Fruit fly (Drosophila melanogaster) whole organism, embryonic: Measurements from ENCODE around the gene Hel25E.

Experiments
- CG10431 ChIP-seq: fragments of 200-800 bp; sonication (Bioruptor generic); optimal IDR thresholded peaks from 3 replicates; lab custom pipeline; 2018; ENCODE audit warnings: missing biosample characterization, mild to moderate bottlenecking, missing genetic modification characterization
- CG11696 ChIP-seq: fragments of 200-800 bp; sonication (Bioruptor generic); IDR thresholded peaks from 2 replicates; pipeline ENCODE4 v1.3.6; 2022; ENCODE audit warnings: missing biosample characterization, missing genetic modification characterization
- CG12219 ChIP-seq: fragments of 200-800 bp; sonication (Bioruptor generic); optimal IDR thresholded peaks from 3 replicates; lab custom pipeline; 2018; ENCODE audit warnings: missing biosample characterization, mild to moderate bottlenecking, missing genetic modification characterization
- CG15073 ChIP-seq: fragments of 200-800 bp; sonication (Bioruptor generic); optimal IDR thresholded peaks from 2 replicates; lab custom pipeline; 2016; ENCODE audit warnings: missing biosample characterization, missing genetic modification characterization
- CG1603 ChIP-seq: fragments of 200-800 bp; sonication (Bioruptor generic); optimal IDR thresholded peaks from 2 replicates; lab custom pipeline; 2019; ENCODE audit warnings: missing biosample characterization, mild to moderate bottlenecking, missing genetic modification characterization, moderate library complexity
- CG1647 ChIP-seq: fragments of 200-800 bp; sonication (Bioruptor generic); optimal IDR thresholded peaks from 3 replicates; lab custom pipeline; 2016; ENCODE audit warnings: missing biosample characterization, missing genetic modification characterization
- CG17359 ChIP-seq: fragments of 200-800 bp; sonication (Bioruptor generic); optimal IDR thresholded peaks from 3 replicates; lab custom pipeline; 2018; ENCODE audit warnings: missing biosample characterization, mild to moderate bottlenecking, missing genetic modification characterization, moderate library complexity
- CG2202 ChIP-seq: fragments of 200-800 bp; sonication (Bioruptor generic); optimal IDR thresholded peaks from 2 replicates; lab custom pipeline; 2018; ENCODE audit warnings: missing biosample characterization, mild to moderate bottlenecking, missing genetic modification characterization
- CG2712 ChIP-seq: fragments of 200-800 bp; optimal IDR thresholded peaks from 3 replicates; lab custom pipeline; 2019; ENCODE audit warnings: missing biosample characterization, mild to moderate bottlenecking, missing genetic modification characterization, moderate library complexity
- CG2889 ChIP-seq: fragments of 200-800 bp; sonication (Bioruptor generic); IDR thresholded peaks from 3 replicates; pipeline ENCODE4 v1.3.6; 2022; ENCODE audit warnings: missing biosample characterization, missing genetic modification characterization
- CG34422 ChIP-seq: fragments of 200-800 bp; sonication (Bioruptor generic); IDR thresholded peaks from 3 replicates; pipeline ENCODE4 v1.3.6; 2022; ENCODE audit warnings: missing biosample characterization, missing genetic modification characterization
- CG4820 ChIP-seq: fragments of 200-800 bp; sonication (Bioruptor generic); optimal IDR thresholded peaks from 3 replicates; lab custom pipeline; 2016; ENCODE audit warnings: missing biosample characterization, missing genetic modification characterization
- CG5953 ChIP-seq: fragments of 200-800 bp; sonication (Bioruptor generic); IDR thresholded peaks from 2 replicates; pipeline ENCODE4 v1.3.6; 2022; ENCODE audit warnings: missing biosample characterization, missing genetic modification characterization
- CG6813 ChIP-seq: fragments of 200-800 bp; sonication (Bioruptor generic); optimal IDR thresholded peaks from 2 replicates; lab custom pipeline; 2017; ENCODE audit warnings: missing biosample characterization, missing genetic modification characterization, mild to moderate bottlenecking, moderate library complexity, missing genetic modification reagents
- CG6854 ChIP-seq: fragments of 200-800 bp; sonication (Bioruptor generic); optimal IDR thresholded peaks from 3 replicates; lab custom pipeline; 2017; ENCODE audit warnings: missing biosample characterization, mild to moderate bottlenecking, missing genetic modification characterization
- CG8281 ChIP-seq: fragments of 200-800 bp; sonication (Bioruptor generic); optimal IDR thresholded peaks from 2 replicates; lab custom pipeline; 2018; ENCODE audit warnings: missing biosample characterization, mild to moderate bottlenecking, missing genetic modification characterization, moderate library complexity
- CG8765 ChIP-seq: fragments of 200-800 bp; sonication (Bioruptor generic); IDR thresholded peaks from 2 replicates; pipeline ENCODE4 v1.3.6; 2022; ENCODE audit warnings: missing biosample characterization, missing genetic modification characterization
- CG9727 ChIP-seq: fragments of 200-800 bp; sonication (Bioruptor generic); optimal IDR thresholded peaks from 3 replicates; lab custom pipeline; 2017; ENCODE audit warnings: missing biosample characterization, mild to moderate bottlenecking, missing genetic modification characterization
- CG9797 ChIP-seq: fragments of 200-800 bp; sonication (Bioruptor generic); optimal IDR thresholded peaks from 3 replicates; lab custom pipeline; 2018; ENCODE audit warnings: missing biosample characterization, mild to moderate bottlenecking, missing genetic modification characterization
- CG9817 ChIP-seq: fragments of 200-800 bp; sonication (Bioruptor generic); optimal IDR thresholded peaks from 2 replicates; lab custom pipeline; 2018; ENCODE audit warnings: missing biosample characterization, mild to moderate bottlenecking, missing genetic modification characterization, moderate library complexity
- Dll ChIP-seq: fragments of 200-800 bp; sonication (Bioruptor generic); IDR thresholded peaks from 4 replicates; pipeline ENCODE4 v1.3.6; 2022; ENCODE audit warnings: missing biosample characterization, missing genetic modification characterization; ENCODE audit not compliant: partially characterized antibody
- Fer2 ChIP-seq: fragments of 200-800 bp; sonication (Bioruptor generic); optimal IDR thresholded peaks from 2 replicates; lab custom pipeline; 2018; ENCODE audit warnings: missing biosample characterization, mild to moderate bottlenecking, missing genetic modification characterization, moderate library complexity
- HLH3B ChIP-seq: fragments of 200-800 bp; sonication (Bioruptor generic); IDR thresholded peaks from 2 replicates; pipeline ENCODE4 v1.3.6; 2022; ENCODE audit warnings: missing biosample characterization, missing genetic modification characterization
- Hsf ChIP-seq: fragments of 200-800 bp; sonication (Bioruptor generic); optimal IDR thresholded peaks from 3 replicates; lab custom pipeline; 2016; ENCODE audit warnings: missing biosample characterization, missing genetic modification characterization
- Kr ChIP-seq: fragments of 200-800 bp; sonication (Bioruptor generic); optimal IDR thresholded peaks from 2 replicates; lab custom pipeline; 2017; ENCODE audit warnings: missing biosample characterization, mild to moderate bottlenecking, missing genetic modification characterization
- Nf-YC ChIP-seq: fragments of 200-800 bp; optimal IDR thresholded peaks from 3 replicates; lab custom pipeline; 2019; ENCODE audit warnings: missing biosample characterization, mild to moderate bottlenecking, missing genetic modification characterization, moderate library complexity
- Six4 ChIP-seq: fragments of 200-800 bp; sonication (Bioruptor generic); optimal IDR thresholded peaks from 2 replicates; lab custom pipeline; 2016; ENCODE audit warnings: missing biosample characterization, missing genetic modification characterization
- Sry-β ChIP-seq: fragments of 200-800 bp; sonication (Bioruptor generic); optimal IDR thresholded peaks from 2 replicates; lab custom pipeline; 2018; ENCODE audit warnings: missing biosample characterization, mild to moderate bottlenecking, missing genetic modification characterization, moderate library complexity
- Stat92E ChIP-seq, 3 experiments: fragments of >200 bp in 2 of 3; fragments of 200-800 bp in 1 of 3; sonication (Bioruptor generic) in 1 of 3; optimal IDR thresholded peaks; 2 replicates each; lab custom pipeline; 2017 to 2019; ENCODE audit warnings: missing biosample characterization in 3 of 3, missing genetic modification characterization in 3 of 3, mild to moderate bottlenecking in 1 of 3, moderate library complexity in 1 of 3
- az2 ChIP-seq: fragments of 200-800 bp; sonication (Bioruptor generic); optimal IDR thresholded peaks from 3 replicates; lab custom pipeline; 2016; ENCODE audit warnings: missing biosample characterization, missing genetic modification characterization
- bsh ChIP-seq, 2 experiments: fragments of 200-800 bp; sonication (Bioruptor generic); optimal IDR thresholded peaks; 2 replicates each; lab custom pipeline; 2017 to 2018; ENCODE audit warnings: mild to moderate bottlenecking in 2 of 2, missing biosample characterization in 2 of 2, missing genetic modification characterization in 2 of 2, moderate library complexity in 1 of 2
- disco-r ChIP-seq: fragments of 200-800 bp; sonication (Bioruptor generic); optimal IDR thresholded peaks from 2 replicates; lab custom pipeline; 2016; ENCODE audit warnings: missing biosample characterization, missing genetic modification characterization
- dysf ChIP-seq: fragments of 200-800 bp; sonication (Bioruptor generic); IDR thresholded peaks from 3 replicates; pipeline ENCODE4 v1.3.6; 2022; ENCODE audit warnings: missing biosample characterization, missing genetic modification characterization
- fd64A ChIP-seq: fragments of 200-800 bp; sonication (Bioruptor generic); optimal IDR thresholded peaks from 3 replicates; lab custom pipeline; 2018; ENCODE audit warnings: missing biosample characterization, mild to moderate bottlenecking, missing genetic modification characterization
- jigr1 ChIP-seq: fragments of 200-800 bp; sonication (Bioruptor generic); IDR thresholded peaks from 3 replicates; pipeline ENCODE4 v1.3.6; 2022; ENCODE audit warnings: missing biosample characterization, missing genetic modification characterization
- jing ChIP-seq: fragments of 200-800 bp; sonication (Bioruptor generic); optimal IDR thresholded peaks from 2 replicates; lab custom pipeline; 2018; ENCODE audit warnings: missing biosample characterization, mild to moderate bottlenecking, missing genetic modification characterization
- jumu ChIP-seq: fragments of 200-800 bp; sonication (Bioruptor generic); optimal IDR thresholded peaks from 3 replicates; lab custom pipeline; 2016; ENCODE audit warnings: missing biosample characterization, missing genetic modification characterization
- lola ChIP-seq, 3 experiments: fragments of >200 bp in 2 of 3; fragments of 200-800 bp in 1 of 3; sonication (Bioruptor generic) in 1 of 3; optimal IDR thresholded peaks; 2 replicates each; lab custom pipeline; 2017 to 2019; ENCODE audit warnings: missing biosample characterization in 3 of 3, missing genetic modification characterization in 3 of 3, mild to moderate bottlenecking in 1 of 3, moderate library complexity in 1 of 3
- nerfin-1 ChIP-seq: fragments of 200-800 bp; sonication (Bioruptor generic); optimal IDR thresholded peaks from 3 replicates; lab custom pipeline; 2019; ENCODE audit warnings: missing biosample characterization, mild to moderate bottlenecking, missing genetic modification characterization, moderate library complexity
- nmo ChIP-seq: fragments of 200-800 bp; sonication (Bioruptor generic); optimal IDR thresholded peaks from 2 replicates; lab custom pipeline; 2018; ENCODE audit warnings: missing biosample characterization, mild to moderate bottlenecking, missing genetic modification characterization, moderate library complexity
- nom ChIP-seq: fragments of 200-800 bp; sonication (Bioruptor generic); optimal IDR thresholded peaks from 2 replicates; lab custom pipeline; 2017; ENCODE audit warnings: missing biosample characterization, missing genetic modification characterization, mild to moderate bottlenecking, moderate library complexity, missing genetic modification reagents
- odd ChIP-seq: fragments of 200-800 bp; sonication (Bioruptor generic); optimal IDR thresholded peaks from 2 replicates; lab custom pipeline; 2017; ENCODE audit warnings: missing biosample characterization, mild to moderate bottlenecking, missing genetic modification characterization
- repo ChIP-seq: fragments of 200-800 bp; sonication (Bioruptor generic); optimal IDR thresholded peaks from 2 replicates; lab custom pipeline; 2016; ENCODE audit warnings: missing biosample characterization, missing genetic modification characterization
- rib ChIP-seq: fragments of 200-800 bp; sonication (Bioruptor generic); IDR thresholded peaks from 2 replicates; pipeline ENCODE4 v1.3.6; 2022; ENCODE audit warnings: missing biosample characterization, missing genetic modification characterization
- tgo ChIP-seq: fragments of 200-800 bp; sonication (Bioruptor generic); IDR thresholded peaks from 3 replicates; pipeline ENCODE4 v1.3.6; 2022; ENCODE audit warnings: missing biosample characterization, missing genetic modification characterization
- tna ChIP-seq: fragments of 200-800 bp; sonication (Bioruptor generic); IDR thresholded peaks from 2 replicates; pipeline ENCODE4 v1.3.6; 2022; ENCODE audit warnings: missing biosample characterization, missing genetic modification characterization; ENCODE audit not compliant: partially characterized antibody
- trem ChIP-seq: fragments of 200-800 bp; optimal IDR thresholded peaks from 3 replicates; lab custom pipeline; 2019; ENCODE audit warnings: missing biosample characterization, mild to moderate bottlenecking, missing genetic modification characterization, moderate library complexity
- trh ChIP-seq: fragments of 200-800 bp; sonication (Bioruptor generic); optimal IDR thresholded peaks from 2 replicates; lab custom pipeline; 2016; ENCODE audit warnings: missing biosample characterization, missing genetic modification characterization
- vnd ChIP-seq: fragments of 200-800 bp; sonication (Bioruptor generic); IDR thresholded peaks from 3 replicates; pipeline ENCODE4 v1.3.6; 2022; ENCODE audit warnings: missing biosample characterization, missing genetic modification characterization; ENCODE audit not compliant: partially characterized antibody

The Hel25E gene

dm6 chr2L:5542944-5543515 is 916 bp upstream of the Hel25E start (continued):
- TF ChIP-seq repo (GFP tag; lab: Kevin White, UChicago): no peak
- TF ChIP-seq CG6813 (GFP tag; lab: Kevin White, UChicago): peak; percentile 61
- peak; percentile 71; the same call in 2 of the 3 replicates for TF ChIP-seq dysf (GFP tag; lab: Robert Waterston, UW)
- peak; percentile 53 for TF ChIP-seq CG9727 (GFP tag; lab: Kevin White, UChicago)
- TF ChIP-seq CG11696 (GFP tag; lab: Robert Waterston, UW): 0 out of 2 replicates have a peak, but pooled peaks have one; percentile 23
- TF ChIP-seq rib (GFP tag; lab: Robert Waterston, UW): no peak; the same call in 1 of the 2 replicates
- TF ChIP-seq Six4: peak; percentile 10
- peak; percentile 53 for TF ChIP-seq odd (GFP tag; lab: Kevin White, UChicago)
- no peak for TF ChIP-seq Kr (GFP tag; lab: Kevin White, UChicago)
- no peak for TF ChIP-seq nom
- TF ChIP-seq bsh (GFP tag; optimal IDR thresholded peaks at IDR 0.05; lab: Kevin White, UChicago): peak in 1 of 2 experiments; percentile 55
- no peak for TF ChIP-seq jing
- no peak for TF ChIP-seq Stat92E (GFP tag; optimal IDR thresholded peaks at IDR 0.05; lab: Kevin White, UChicago)
- TF ChIP-seq tna (GFP tag; lab: Robert Waterston, UW): no peak
- TF ChIP-seq nerfin-1 (tag; lab: Kevin White, UChicago): peak; percentile 26
- no peak for TF ChIP-seq CG8281
- TF ChIP-seq Dll: 0 out of 4 replicates have a peak, but pooled peaks have one; percentile 9
- no peak for TF ChIP-seq CG8765 (GFP tag; lab: Robert Waterston, UW)
- TF ChIP-seq CG1647: no peak
- no peak for TF ChIP-seq jigr1 (GFP tag; lab: Robert Waterston, UW)
- no peak for TF ChIP-seq Fer2 (tag; lab: Kevin White, UChicago)
- TF ChIP-seq CG12219: no peak
- TF ChIP-seq disco-r: no peak
- TF ChIP-seq CG2889 (GFP tag; lab: Robert Waterston, UW): 0 out of 3 replicates have a peak, but pooled peaks have one; percentile 32
- no peak for TF ChIP-seq CG15073
- TF ChIP-seq jumu (GFP tag; lab: Kevin White, UChicago): no peak
- peak; percentile 27 for TF ChIP-seq CG9817 (tag; lab: Kevin White, UChicago)
- peak; percentile 38 for TF ChIP-seq Nf-YC
- no peak for TF ChIP-seq CG10431 (GFP tag; lab: Kevin White, UChicago)
- TF ChIP-seq az2 (GFP tag; lab: Kevin White, UChicago): peak; percentile 37
- TF ChIP-seq fd64A (GFP tag; lab: Kevin White, UChicago): no peak
- TF ChIP-seq CG4820 (GFP tag; lab: Kevin White, UChicago): no peak
- TF ChIP-seq CG2712 (tag; lab: Kevin White, UChicago): peak; percentile 47
- TF ChIP-seq trem (tag; lab: Kevin White, UChicago): peak; percentile 26
- no peak for TF ChIP-seq trh (GFP tag; lab: Kevin White, UChicago)
- no peak for TF ChIP-seq CG9797 (GFP tag; lab: Kevin White, UChicago)
- peak; percentile 58 for TF ChIP-seq CG6854 (GFP tag; lab: Kevin White, UChicago)
- no peak for TF ChIP-seq lola (GFP tag; optimal IDR thresholded peaks at IDR 0.05; lab: Kevin White, UChicago)
- TF ChIP-seq CG17359: peak; percentile 44
- peak; percentile 86 for TF ChIP-seq CG34422 (GFP tag; lab: Robert Waterston, UW)
- TF ChIP-seq vnd (GFP tag; lab: Robert Waterston, UW): no peak
- TF ChIP-seq tgo (GFP tag; lab: Robert Waterston, UW): peak; percentile 57; the same call in 2 of the 3 replicates
- TF ChIP-seq CG1603 (tag; lab: Kevin White, UChicago): peak; percentile 63
- no peak for TF ChIP-seq Sry-β (GFP tag; lab: Kevin White, UChicago)
- TF ChIP-seq nmo (GFP tag; lab: Kevin White, UChicago): peak; percentile 27
- 0 out of 2 replicates have a peak, but pooled peaks have one; percentile 36 for TF ChIP-seq CG5953 (GFP tag; lab: Robert Waterston, UW)
- TF ChIP-seq HLH3B (GFP tag; lab: Robert Waterston, UW): 0 out of 2 replicates have a peak, but pooled peaks have one; percentile 42
- TF ChIP-seq Hsf: peak; percentile 55
- TF ChIP-seq CG2202 (tag; lab: Kevin White, UChicago): no peak
